Fruit fly (Drosophila melanogaster) whole organism, prepupa: ENCODE results near the gene Fcp3C.

ENCODE experiments used
- Eip93F ChIP-seq: fragments of 200-800 bp; sonication (Bioruptor generic); optimal IDR thresholded peaks from 2 replicates; lab custom pipeline; 2016; ENCODE audit warnings: missing biosample characterization, mild to moderate bottlenecking, missing genetic modification characterization
- Hr39 ChIP-seq: fragments of 200-800 bp; sonication (Bioruptor generic); optimal IDR thresholded peaks from 2 replicates; lab custom pipeline; 2016; ENCODE audit warnings: missing biosample characterization, missing genetic modification characterization

dm6 chrX:3161542-3162377 is 12.5 kb downstream of the Fcp3C start:
- TF ChIP-seq Eip93F (GFP tag; lab: Kevin White, UChicago), result no peak
- TF ChIP-seq Hr39 (GFP tag; lab: Kevin White, UChicago), result no peak
